Fruit fly (Drosophila melanogaster) whole organism, embryonic: Measurements from ENCODE around the gene Etl1.

Source experiments
- Bgb ChIP-seq: fragments of 200-800 bp; sonication (Bioruptor generic); IDR thresholded peaks from 2 replicates; pipeline ENCODE4 v1.3.6; 2022; ENCODE audit warnings: missing biosample characterization, missing genetic modification characterization; ENCODE audit not compliant: partially characterized antibody
- CG11560 ChIP-seq: fragments of 200-800 bp; sonication (Bioruptor generic); IDR thresholded peaks from 3 replicates; pipeline ENCODE4 v1.3.6; 2022; ENCODE audit warnings: missing biosample characterization, missing genetic modification characterization
- CG11696 ChIP-seq: fragments of 200-800 bp; sonication (Bioruptor generic); IDR thresholded peaks from 2 replicates; pipeline ENCODE4 v1.3.6; 2022; ENCODE audit warnings: missing biosample characterization, missing genetic modification characterization
- CG11723 ChIP-seq: fragments of 200-800 bp; sonication (Bioruptor generic); optimal IDR thresholded peaks from 2 replicates; lab custom pipeline; 2017; ENCODE audit warnings: missing biosample characterization, mild to moderate bottlenecking, missing genetic modification characterization
- CG12104 ChIP-seq: fragments of 200-800 bp; sonication (Bioruptor generic); optimal IDR thresholded peaks from 3 replicates; lab custom pipeline; 2016; ENCODE audit warnings: missing biosample characterization, missing genetic modification characterization
- CG12155 ChIP-seq: fragments of 200-800 bp; sonication (Bioruptor generic); optimal IDR thresholded peaks from 3 replicates; lab custom pipeline; 2016; ENCODE audit warnings: missing biosample characterization, missing genetic modification characterization
- CG13287 ChIP-seq: fragments of 200-800 bp; sonication (Bioruptor generic); IDR thresholded peaks from 2 replicates; pipeline ENCODE4 v1.3.6; 2022; ENCODE audit warnings: missing biosample characterization, missing genetic modification characterization; ENCODE audit not compliant: partially characterized antibody
- CG13775 ChIP-seq: fragments of 200-800 bp; sonication (Bioruptor generic); optimal IDR thresholded peaks from 3 replicates; lab custom pipeline; 2017; ENCODE audit warnings: missing biosample characterization, mild to moderate bottlenecking, missing genetic modification characterization
- CG14441 ChIP-seq: fragments of 200-800 bp; sonication (Bioruptor generic); IDR thresholded peaks from 2 replicates; pipeline ENCODE4 v1.3.6; 2022; ENCODE audit warnings: missing biosample characterization, missing genetic modification characterization
- CG14965 ChIP-seq: fragments of 200-800 bp; sonication (Bioruptor generic); optimal IDR thresholded peaks from 2 replicates; lab custom pipeline; 2016; ENCODE audit warnings: missing biosample characterization, missing genetic modification characterization, borderline replicate concordance
- CG18262 ChIP-seq: fragments of 200-800 bp; optimal IDR thresholded peaks from 3 replicates; lab custom pipeline; 2019; ENCODE audit warnings: missing biosample characterization, mild to moderate bottlenecking, missing genetic modification characterization, moderate library complexity
- CG32532 ChIP-seq: fragments of 200-800 bp; sonication (Bioruptor generic); IDR thresholded peaks from 2 replicates; pipeline ENCODE4 v1.3.6; 2022; ENCODE audit warnings: missing biosample characterization, missing genetic modification characterization
- CG3281 ChIP-seq: fragments of 200-800 bp; sonication (Bioruptor generic); optimal IDR thresholded peaks from 3 replicates; lab custom pipeline; 2017; ENCODE audit warnings: missing biosample characterization, mild to moderate bottlenecking, missing genetic modification characterization
- CG6654 ChIP-seq: fragments of 200-800 bp; sonication (Bioruptor generic); optimal IDR thresholded peaks from 2 replicates; lab custom pipeline; 2017; ENCODE audit warnings: missing biosample characterization, mild to moderate bottlenecking, missing genetic modification characterization
- CG6813 ChIP-seq: fragments of 200-800 bp; sonication (Bioruptor generic); optimal IDR thresholded peaks from 2 replicates; lab custom pipeline; 2017; ENCODE audit warnings: missing biosample characterization, missing genetic modification characterization, mild to moderate bottlenecking, moderate library complexity, missing genetic modification reagents
- CG6854 ChIP-seq: fragments of 200-800 bp; sonication (Bioruptor generic); optimal IDR thresholded peaks from 3 replicates; lab custom pipeline; 2017; ENCODE audit warnings: missing biosample characterization, mild to moderate bottlenecking, missing genetic modification characterization
- CG9797 ChIP-seq: fragments of 200-800 bp; sonication (Bioruptor generic); optimal IDR thresholded peaks from 3 replicates; lab custom pipeline; 2018; ENCODE audit warnings: missing biosample characterization, mild to moderate bottlenecking, missing genetic modification characterization
- CG9817 ChIP-seq: fragments of 200-800 bp; sonication (Bioruptor generic); optimal IDR thresholded peaks from 2 replicates; lab custom pipeline; 2018; ENCODE audit warnings: missing biosample characterization, mild to moderate bottlenecking, missing genetic modification characterization, moderate library complexity
- CG9876 ChIP-seq: fragments of 200-800 bp; sonication (Bioruptor generic); optimal IDR thresholded peaks from 2 replicates; lab custom pipeline; 2016; ENCODE audit warnings: missing biosample characterization, missing genetic modification characterization
- Chrac-16 ChIP-seq: fragments of 200-800 bp; sonication (Bioruptor generic); optimal IDR thresholded peaks from 3 replicates; lab custom pipeline; 2016; ENCODE audit warnings: missing biosample characterization, missing genetic modification characterization
- Dref ChIP-seq: fragments of 200-800 bp; sonication (Bioruptor generic); IDR thresholded peaks from 2 replicates; pipeline ENCODE4 v1.3.6; 2022; ENCODE audit warnings: missing biosample characterization, missing genetic modification characterization
- ERR ChIP-seq: fragments of 200-800 bp; sonication (Bioruptor generic); optimal IDR thresholded peaks from 2 replicates; lab custom pipeline; 2016; ENCODE audit warnings: missing biosample characterization, missing genetic modification characterization
- Elba2 ChIP-seq: fragments of 200-800 bp; sonication (Bioruptor generic); optimal IDR thresholded peaks from 3 replicates; lab custom pipeline; 2016; ENCODE audit warnings: missing biosample characterization, missing genetic modification characterization
- HLH3B ChIP-seq: fragments of 200-800 bp; sonication (Bioruptor generic); IDR thresholded peaks from 2 replicates; pipeline ENCODE4 v1.3.6; 2022; ENCODE audit warnings: missing biosample characterization, missing genetic modification characterization
- HmgD ChIP-seq: fragments of 200-800 bp; sonication (Bioruptor generic); optimal IDR thresholded peaks from 3 replicates; lab custom pipeline; 2016; ENCODE audit warnings: missing biosample characterization, missing genetic modification characterization
- Hmx ChIP-seq: fragments of 200-800 bp; sonication (Bioruptor generic); optimal IDR thresholded peaks from 2 replicates; lab custom pipeline; 2016; ENCODE audit warnings: missing biosample characterization, missing genetic modification characterization
- Hr39 ChIP-seq: fragments of >200 bp; optimal IDR thresholded peaks from 2 replicates; lab custom pipeline; 2017
- Jarid2 ChIP-seq: fragments of 200-800 bp; sonication (Bioruptor generic); optimal IDR thresholded peaks from 3 replicates; lab custom pipeline; 2017; ENCODE audit warnings: mild to moderate bottlenecking, missing biosample characterization, missing genetic modification reagents, missing genetic modification characterization
- Lim3 ChIP-seq: fragments of 200-800 bp; sonication (Bioruptor generic); IDR thresholded peaks from 2 replicates; pipeline ENCODE4 v1.3.6; 2022; ENCODE audit warnings: missing biosample characterization, missing genetic modification characterization
- Max ChIP-seq: fragments of 200-800 bp; sonication (Bioruptor generic); optimal IDR thresholded peaks from 2 replicates; lab custom pipeline; 2016; ENCODE audit warnings: missing biosample characterization, mild to moderate bottlenecking, missing genetic modification characterization
- NC2α ChIP-seq: fragments of 200-800 bp; sonication (Bioruptor generic); optimal IDR thresholded peaks from 2 replicates; lab custom pipeline; 2016; ENCODE audit warnings: missing biosample characterization, missing genetic modification characterization
- Nf-YB ChIP-seq: fragments of 200-800 bp; sonication (Bioruptor generic); optimal IDR thresholded peaks from 3 replicates; lab custom pipeline; 2019; ENCODE audit warnings: missing biosample characterization, mild to moderate bottlenecking, missing genetic modification characterization, moderate library complexity
- Sox100B ChIP-seq: fragments of 200-800 bp; sonication (Bioruptor generic); optimal IDR thresholded peaks from 3 replicates; lab custom pipeline; 2018; ENCODE audit warnings: missing biosample characterization, mild to moderate bottlenecking, missing genetic modification characterization
- TFAM ChIP-seq: fragments of 200-800 bp; sonication (Bioruptor generic); optimal IDR thresholded peaks from 2 replicates; lab custom pipeline; 2017; ENCODE audit warnings: missing biosample characterization, missing genetic modification characterization, inconsistent platforms
- Tbp ChIP-seq: fragments of >200 bp; optimal IDR thresholded peaks from 2 replicates; lab custom pipeline; 2018; ENCODE audit warnings: missing biosample characterization, missing genetic modification characterization
- YL-1 ChIP-seq: fragments of 200-800 bp; sonication (Bioruptor generic); optimal IDR thresholded peaks from 3 replicates; lab custom pipeline; 2017; ENCODE audit warnings: missing biosample characterization, mild to moderate bottlenecking, missing genetic modification characterization
- bcd ChIP-seq: fragments of 200-800 bp; sonication (Bioruptor generic); optimal IDR thresholded peaks from 2 replicates; lab custom pipeline; 2017; ENCODE audit warnings: missing biosample characterization, mild to moderate bottlenecking, missing genetic modification characterization
- btn ChIP-seq: fragments of 200-800 bp; sonication (Bioruptor generic); optimal IDR thresholded peaks from 2 replicates; lab custom pipeline; 2016; ENCODE audit warnings: missing biosample characterization, missing genetic modification characterization
- chm ChIP-seq: fragments of 200-800 bp; sonication (Bioruptor generic); IDR thresholded peaks from 2 replicates; pipeline ENCODE4 v1.3.6; 2022; ENCODE audit warnings: missing biosample characterization, missing genetic modification characterization
- crol ChIP-seq: fragments of 200-800 bp; sonication (Bioruptor generic); IDR thresholded peaks from 2 replicates; pipeline ENCODE4 v1.3.6; 2022; ENCODE audit warnings: missing biosample characterization, missing genetic modification characterization
- eyg ChIP-seq: fragments of 200-800 bp; sonication (Bioruptor generic); optimal IDR thresholded peaks from 3 replicates; lab custom pipeline; 2016; ENCODE audit warnings: missing biosample characterization, missing genetic modification characterization
- fru ChIP-seq: fragments of >200 bp; optimal IDR thresholded peaks from 2 replicates; lab custom pipeline; 2017
- gfzf ChIP-seq: fragments of 200-800 bp; sonication (Bioruptor generic); optimal IDR thresholded peaks from 2 replicates; lab custom pipeline; 2016; ENCODE audit warnings: missing biosample characterization, mild to moderate bottlenecking, missing genetic modification characterization, moderate library complexity
- ham ChIP-seq: fragments of 200-800 bp; sonication (Bioruptor generic); IDR thresholded peaks from 2 replicates; pipeline ENCODE4 v1.3.6; 2022; ENCODE audit warnings: missing biosample characterization, missing genetic modification characterization
- insv ChIP-seq, 2 experiments: fragments of 200-800 bp; sonication (Bioruptor generic); optimal IDR thresholded peaks; 3 replicates each; lab custom pipeline; 2016 to 2018; ENCODE audit warnings: missing biosample characterization in 2 of 2, missing genetic modification characterization in 2 of 2
- jing ChIP-seq: fragments of 200-800 bp; sonication (Bioruptor generic); optimal IDR thresholded peaks from 2 replicates; lab custom pipeline; 2018; ENCODE audit warnings: missing biosample characterization, mild to moderate bottlenecking, missing genetic modification characterization
- nmo ChIP-seq: fragments of 200-800 bp; sonication (Bioruptor generic); optimal IDR thresholded peaks from 2 replicates; lab custom pipeline; 2018; ENCODE audit warnings: missing biosample characterization, mild to moderate bottlenecking, missing genetic modification characterization, moderate library complexity
- run ChIP-seq: fragments of 200-800 bp; sonication (Bioruptor generic); optimal IDR thresholded peaks from 3 replicates; lab custom pipeline; 2018; ENCODE audit warnings: missing biosample characterization, mild to moderate bottlenecking, missing genetic modification characterization
- tin ChIP-seq: fragments of 200-800 bp; sonication (Bioruptor generic); optimal IDR thresholded peaks from 3 replicates; lab custom pipeline; 2016; ENCODE audit warnings: missing biosample characterization, missing genetic modification characterization
- twi ChIP-seq: fragments of 200-800 bp; optimal IDR thresholded peaks from 2 replicates; lab custom pipeline; 2019; ENCODE audit warnings: missing biosample characterization, mild to moderate bottlenecking, missing genetic modification characterization, moderate library complexity
- unpg ChIP-seq: fragments of 200-800 bp; sonication (Bioruptor generic); optimal IDR thresholded peaks from 3 replicates; lab custom pipeline; 2018; ENCODE audit warnings: missing biosample characterization, mild to moderate bottlenecking, missing genetic modification characterization, moderate library complexity
- usp ChIP-seq: fragments of >200 bp; optimal IDR thresholded peaks from 2 replicates; lab custom pipeline; 2017; ENCODE audit warnings: missing biosample characterization, missing genetic modification characterization

The Etl1 gene

dm6 chr2L:9908468-9908967 is 3.9 kb downstream of the Etl1 start, which contains the start of gene CG13124 (continued):
- TF ChIP-seq Hmx (GFP tag; lab: Kevin White, UChicago) (no peak), TFAM (GFP tag; lab: Kevin White, UChicago) (no peak), HLH3B (GFP tag; lab: Robert Waterston, UW) (no peak), Nf-YB (no peak), tin (GFP tag; lab: Kevin White, UChicago) (no peak), CG13287 (GFP tag; lab: Robert Waterston, UW) (peak; percentile 44), Elba2 (GFP tag; lab: Kevin White, UChicago) (no peak), ham (GFP tag; lab: Robert Waterston, UW) (no peak), Hr39 (lab: Kevin White, UChicago) (no peak), NC2α (GFP tag; lab: Kevin White, UChicago) (no peak), CG9797 (GFP tag; lab: Kevin White, UChicago) (no peak), usp (GFP tag; lab: Kevin White, UChicago) (no peak), CG9817 (no peak), YL-1 (GFP tag; lab: Kevin White, UChicago) (no peak), Sox100B (GFP tag; lab: Kevin White, UChicago) (no peak), CG12104 (GFP tag; lab: Kevin White, UChicago) (no peak), CG12155 (GFP tag; lab: Kevin White, UChicago) (no peak), CG3281 (GFP tag; lab: Kevin White, UChicago) (peak; percentile 13), gfzf (no peak), CG14965 (GFP tag; lab: Kevin White, UChicago) (no peak), HmgD (GFP tag; lab: Kevin White, UChicago) (no peak), CG11696 (GFP tag; lab: Robert Waterston, UW) (no peak), CG9876 (no peak), CG13775 (GFP tag; lab: Kevin White, UChicago) (no peak), Lim3 (GFP tag; lab: Robert Waterston, UW) (no peak), jing (GFP tag; lab: Kevin White, UChicago) (no peak), insv (GFP tag; optimal IDR thresholded peaks at IDR 0.05; lab: Kevin White, UChicago) (no peak), twi (tag; lab: Kevin White, UChicago) (no peak), Chrac-16 (no peak), Tbp (no peak), Max (GFP tag; lab: Kevin White, UChicago) (no peak), CG6854 (GFP tag; lab: Kevin White, UChicago) (peak; percentile 42), ERR (GFP tag; lab: Kevin White, UChicago) (peak; percentile 18), fru (no peak), CG18262 (tag; lab: Kevin White, UChicago) (no peak), CG32532 (GFP tag; lab: Robert Waterston, UW) (peak; percentile 73; the same call in 1 of the 2 replicates), CG14441 (GFP tag; lab: Robert Waterston, UW) (no peak), CG11723 (GFP tag; lab: Kevin White, UChicago) (no peak), Bgb (0 out of 2 replicates have a peak, but pooled peaks have one; percentile 16), CG6813 (GFP tag; lab: Kevin White, UChicago) (no peak), eyg (GFP tag; lab: Kevin White, UChicago) (no peak), btn (GFP tag; lab: Kevin White, UChicago) (no peak), Dref (no peak), nmo (no peak), bcd (GFP tag; lab: Kevin White, UChicago) (no peak), CG11560 (tag; lab: Robert Waterston, UW) (no peak), chm (peak; percentile 57; the same call in 1 of the 2 replicates), crol (GFP tag; lab: Robert Waterston, UW) (no peak), Jarid2 (peak; percentile 10), unpg (GFP tag; lab: Kevin White, UChicago) (peak; percentile 32), CG6654 (GFP tag; lab: Kevin White, UChicago) (no peak), run (tag; lab: Kevin White, UChicago) (no peak)
